Comparison of ENCODE assay signal across 2 fruit fly cellular contexts in genomic region chr3L:8912332-8912731, dm6.
TF ChIP-seq lines count a peak whose summit lies in the region.

Gene Tsp66E, plus strand, starts transcription at chr3L:8912499.
Gene mfr, minus strand, starts transcription at chr3L:8912671.

TF ChIP-seq in whole organism, embryonic, 481 proteins besides CTCF, POLR2A, EP300 and RAD21 (continued from another document and continues in another):
- TF ChIP-seq CG17186 (GFP tag; optimal IDR thresholded peaks at IDR 0.05; lab: Kevin White, UChicago): no peak
- TF ChIP-seq lbe (GFP tag; optimal IDR thresholded peaks at IDR 0.05; lab: Kevin White, UChicago): no peak
- no peak for TF ChIP-seq CG14860 (GFP tag; IDR thresholded peaks at IDR 0.05; lab: Robert Waterston, UW; ENCODE audit: partially characterized antibody)
- no peak for TF ChIP-seq Gsc (GFP tag; IDR thresholded peaks at IDR 0.05; lab: Robert Waterston, UW)
- TF ChIP-seq CG8765 (GFP tag; IDR thresholded peaks at IDR 0.05; lab: Robert Waterston, UW): no peak; the same call in 1 of the 2 replicates
- no peak for TF ChIP-seq CG7745 (tag; optimal IDR thresholded peaks at IDR 0.05; lab: Kevin White, UChicago)
- TF ChIP-seq prd (optimal IDR thresholded peaks at IDR 0.05; lab: Kevin White, UChicago): no peak
- no peak for TF ChIP-seq prd (GFP tag; IDR thresholded peaks at IDR 0.05; lab: Robert Waterston, UW)
- no peak for TF ChIP-seq sug (tag; optimal IDR thresholded peaks at IDR 0.05; lab: Kevin White, UChicago)
- TF ChIP-seq cwo (GFP tag; optimal IDR thresholded peaks at IDR 0.05; lab: Kevin White, UChicago): peak; percentile 28
- no peak for TF ChIP-seq H2.0 (GFP tag; IDR thresholded peaks at IDR 0.05; lab: Robert Waterston, UW)
- no peak for TF ChIP-seq Eip74EF (GFP tag; optimal IDR thresholded peaks at IDR 0.05; lab: Kevin White, UChicago)
- peak; percentile 58; the same call in 1 of the 3 replicates for TF ChIP-seq Dbx (GFP tag; IDR thresholded peaks at IDR 0.05; lab: Robert Waterston, UW)
- TF ChIP-seq zen2 (GFP tag; IDR thresholded peaks at IDR 0.05; lab: Robert Waterston, UW; ENCODE audit: partially characterized antibody): peak; percentile 46; the same call in 1 of the 3 replicates
- TF ChIP-seq Nf-YB (GFP tag; optimal IDR thresholded peaks at IDR 0.05; lab: Kevin White, UChicago): peak; percentile 53
- no peak for TF ChIP-seq jigr1 (GFP tag; IDR thresholded peaks at IDR 0.05; lab: Robert Waterston, UW)
- TF ChIP-seq sim (GFP tag; IDR thresholded peaks at IDR 0.05; lab: Robert Waterston, UW): no peak
- TF ChIP-seq CG30020 (tag; optimal IDR thresholded peaks at IDR 0.05; lab: Kevin White, UChicago): no peak
- TF ChIP-seq fd3F (GFP tag; optimal IDR thresholded peaks at IDR 0.05; lab: Kevin White, UChicago): no peak
- TF ChIP-seq Rx (GFP tag; IDR thresholded peaks at IDR 0.05; lab: Robert Waterston, UW): no peak
- no peak for TF ChIP-seq schlank (tag; optimal IDR thresholded peaks at IDR 0.05; lab: Kevin White, UChicago)
- TF ChIP-seq Dad (GFP tag; optimal IDR thresholded peaks at IDR 0.05; lab: Kevin White, UChicago): no peak
- no peak for TF ChIP-seq CG12155 (GFP tag; optimal IDR thresholded peaks at IDR 0.05; lab: Kevin White, UChicago)
- TF ChIP-seq psq (GFP tag; optimal IDR thresholded peaks at IDR 0.05; lab: Kevin White, UChicago): no peak
- TF ChIP-seq CG34376 (GFP tag; optimal IDR thresholded peaks at IDR 0.05; lab: Kevin White, UChicago): peak; percentile 21
- no peak for TF ChIP-seq CG15011 (GFP tag; optimal IDR thresholded peaks at IDR 0.05; lab: Kevin White, UChicago)
- TF ChIP-seq CG18764 (GFP tag; optimal IDR thresholded peaks at IDR 0.05; lab: Kevin White, UChicago): no peak
- TF ChIP-seq yki (optimal IDR thresholded peaks at IDR 0.05; lab: Kevin White, UChicago): no peak
- TF ChIP-seq CG12769 (tag; optimal IDR thresholded peaks at IDR 0.05; lab: Kevin White, UChicago): peak; percentile 93
- no peak for TF ChIP-seq usp (GFP tag; optimal IDR thresholded peaks at IDR 0.05; lab: Kevin White, UChicago)
- no peak for TF ChIP-seq stwl (tag; optimal IDR thresholded peaks at IDR 0.05; lab: Kevin White, UChicago)
- TF ChIP-seq CG17385 (GFP tag; optimal IDR thresholded peaks at IDR 0.05; lab: Kevin White, UChicago): no peak
- TF ChIP-seq Dip2 (GFP tag; IDR thresholded peaks at IDR 0.05; lab: Robert Waterston, UW): no peak
- TF ChIP-seq CG7271 (tag; optimal IDR thresholded peaks at IDR 0.05; lab: Kevin White, UChicago): no peak
- no peak for TF ChIP-seq CG31365 (tag; optimal IDR thresholded peaks at IDR 0.05; lab: Kevin White, UChicago)
- TF ChIP-seq Drgx (GFP tag; IDR thresholded peaks at IDR 0.05; lab: Robert Waterston, UW): peak; percentile 35; the same call in 1 of the 2 replicates
- TF ChIP-seq CG18262 (tag; optimal IDR thresholded peaks at IDR 0.05; lab: Kevin White, UChicago): no peak
- TF ChIP-seq dan (GFP tag; IDR thresholded peaks at IDR 0.05; lab: Robert Waterston, UW): no peak
- TF ChIP-seq sima (GFP tag; optimal IDR thresholded peaks at IDR 0.05; lab: Kevin White, UChicago): no peak
- TF ChIP-seq CG11247 (GFP tag; IDR thresholded peaks at IDR 0.05; lab: Robert Waterston, UW): no peak
- TF ChIP-seq tx (GFP tag; optimal IDR thresholded peaks at IDR 0.05; lab: Kevin White, UChicago): no peak
- no peak for TF ChIP-seq CG7372 (GFP tag; IDR thresholded peaks at IDR 0.05; lab: Robert Waterston, UW)
- no peak for TF ChIP-seq ara (GFP tag; IDR thresholded peaks at IDR 0.05; lab: Robert Waterston, UW)
- no peak for TF ChIP-seq mam (GFP tag; optimal IDR thresholded peaks at IDR 0.05; lab: Kevin White, UChicago)
- peak; percentile 89 for TF ChIP-seq Jarid2 (GFP tag; optimal IDR thresholded peaks at IDR 0.05; lab: Kevin White, UChicago)
- TF ChIP-seq Aef1 (GFP tag; IDR thresholded peaks at IDR 0.05; lab: Robert Waterston, UW): no peak
- TF ChIP-seq YL-1 (GFP tag; optimal IDR thresholded peaks at IDR 0.05; lab: Kevin White, UChicago): no peak
- no peak for TF ChIP-seq gsb-n (tag; optimal IDR thresholded peaks at IDR 0.05; lab: Kevin White, UChicago)
- no peak for TF ChIP-seq eve (GFP tag; optimal IDR thresholded peaks at IDR 0.05; lab: Kevin White, UChicago)
- no peak for TF ChIP-seq fd64A (GFP tag; optimal IDR thresholded peaks at IDR 0.05; lab: Kevin White, UChicago)
- TF ChIP-seq CG9215 (GFP tag; IDR thresholded peaks at IDR 0.05; lab: Robert Waterston, UW): no peak; the same call in 1 of the 2 replicates
- no peak for TF ChIP-seq bigmax (GFP tag; optimal IDR thresholded peaks at IDR 0.05; lab: Kevin White, UChicago)
- no peak for TF ChIP-seq CG13296 (GFP tag; optimal IDR thresholded peaks at IDR 0.05; lab: Kevin White, UChicago)
- peak; percentile 72 for TF ChIP-seq sqz (GFP tag; optimal IDR thresholded peaks at IDR 0.05; lab: Kevin White, UChicago)
- no peak for TF ChIP-seq hkb (optimal IDR thresholded peaks at IDR 0.05; lab: Kevin White, UChicago)
- no peak for TF ChIP-seq hkb (GFP tag; IDR thresholded peaks at IDR 0.05; lab: Robert Waterston, UW)
- no peak for TF ChIP-seq disco-r (GFP tag; optimal IDR thresholded peaks at IDR 0.05; lab: Kevin White, UChicago)
- TF ChIP-seq chinmo (GFP tag; IDR thresholded peaks at IDR 0.05; lab: Robert Waterston, UW; ENCODE audit: partially characterized antibody): peak; percentile 97
- TF ChIP-seq CG12104 (GFP tag; optimal IDR thresholded peaks at IDR 0.05; lab: Kevin White, UChicago): no peak
- no peak for TF ChIP-seq mld (GFP tag; IDR thresholded peaks at IDR 0.05; lab: Robert Waterston, UW; ENCODE audit: partially characterized antibody)
- no peak for TF ChIP-seq tup (GFP tag; optimal IDR thresholded peaks at IDR 0.05; lab: Kevin White, UChicago)
- TF ChIP-seq CG1792 (GFP tag; optimal IDR thresholded peaks at IDR 0.05; lab: Kevin White, UChicago): no peak
- TF ChIP-seq caup (GFP tag; optimal IDR thresholded peaks at IDR 0.05; lab: Kevin White, UChicago; ENCODE audit: severe bottlenecking): peak; percentile 24
- no peak for TF ChIP-seq nau (GFP tag; optimal IDR thresholded peaks at IDR 0.05; lab: Kevin White, UChicago)
- peak; percentile 31 for TF ChIP-seq Hmr (GFP tag; optimal IDR thresholded peaks at IDR 0.05; lab: Kevin White, UChicago)
- no peak for TF ChIP-seq CG11560 (tag; IDR thresholded peaks at IDR 0.05; lab: Robert Waterston, UW)
- no peak for TF ChIP-seq Lpt (GFP tag; optimal IDR thresholded peaks at IDR 0.05; lab: Kevin White, UChicago)
- TF ChIP-seq E2f2 (GFP tag; IDR thresholded peaks at IDR 0.05; lab: Robert Waterston, UW): no peak
- TF ChIP-seq NFAT (GFP tag; IDR thresholded peaks at IDR 0.05; lab: Robert Waterston, UW): no peak

TF ChIP-seq in whole organism, prepupa, 60 proteins besides CTCF, POLR2A, EP300 and RAD21 (continued from another document):
- TF ChIP-seq CG9139 (GFP tag; optimal IDR thresholded peaks at IDR 0.05; lab: Kevin White, UChicago) (peak; percentile 2), CG7368 (GFP tag; optimal IDR thresholded peaks at IDR 0.05; lab: Kevin White, UChicago) (peak; percentile 30), Eip75B (GFP tag; optimal IDR thresholded peaks at IDR 0.05; lab: Kevin White, UChicago) (peak; percentile 36), CG6276 (GFP tag; optimal IDR thresholded peaks at IDR 0.05; lab: Kevin White, UChicago) (no peak), Smox (GFP tag; optimal IDR thresholded peaks at IDR 0.05; lab: Kevin White, UChicago) (no peak), svp (GFP tag; lab: Kevin White, UChicago) (peak; percentile 61), fd85E (GFP tag; optimal IDR thresholded peaks at IDR 0.05; lab: Kevin White, UChicago) (peak; percentile 5), Blimp-1 (GFP tag; optimal IDR thresholded peaks at IDR 0.05; lab: Kevin White, UChicago) (peak; percentile 4), CG31627 (GFP tag; optimal IDR thresholded peaks at IDR 0.05; lab: Kevin White, UChicago) (no peak), Gug (GFP tag; IDR thresholded peaks at IDR 0.05; lab: Robert Waterston, UW) (no peak)
TF ChIP-seq in whole organism, prepupa: peak in this region for 17.
